1 fruit fly cellular context compared by ENCODE assay signal in the genomic region with DNA sequence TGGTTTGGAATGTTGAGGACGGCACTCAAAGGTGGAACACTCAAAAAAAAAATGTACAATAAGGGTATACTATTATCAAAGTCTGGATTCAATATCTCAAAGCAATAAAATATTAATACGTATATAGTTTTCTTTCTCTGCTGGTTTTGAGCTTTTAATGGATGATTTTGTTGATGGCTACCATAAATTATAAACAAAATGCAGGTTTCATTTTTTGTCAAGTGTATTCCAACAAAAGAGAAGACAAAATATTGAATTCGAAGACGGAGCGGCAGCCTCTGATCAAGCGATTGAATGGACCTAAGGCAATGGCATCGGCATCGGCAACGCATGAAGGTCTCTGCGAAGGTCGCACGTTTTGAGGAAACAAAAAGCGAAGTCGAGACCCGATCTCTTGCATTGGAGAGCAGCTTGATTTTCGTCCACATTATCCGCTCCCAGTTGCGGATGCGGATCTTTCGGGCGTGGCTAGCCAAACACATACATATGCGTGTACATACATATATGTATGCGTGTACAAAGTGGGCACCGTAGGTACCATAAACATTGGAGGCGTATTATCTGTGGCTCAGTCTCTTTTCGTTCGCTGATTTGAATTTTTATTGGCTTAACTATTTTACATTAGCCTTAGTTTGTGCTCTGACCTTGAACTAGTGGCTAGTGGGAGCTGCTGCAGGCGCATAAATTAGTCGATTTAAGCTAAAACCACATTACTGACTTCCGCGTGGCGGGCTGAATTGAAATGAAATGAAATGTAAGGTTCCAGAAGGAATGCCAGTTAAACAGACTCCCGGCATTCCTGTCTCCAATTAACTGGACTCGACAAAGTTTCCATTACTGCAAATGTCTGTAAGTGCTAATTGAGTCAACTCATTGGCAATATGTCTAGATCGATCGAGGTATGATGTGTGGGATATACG.
A peak's percentile ranks its signal among the peaks of the same experiment; 100 is the strongest.
TF ChIP-seq lines count a peak whose summit lies in the region.

No protein-coding gene starts in this region.

TF ChIP-seq in whole organism, embryonic, 481 proteins besides CTCF, POLR2A, EP300 and RAD21 (continued from another document):
- TF ChIP-seq pan (optimal IDR thresholded peaks at IDR 0.05; lab: Kevin White, UChicago) (no peak), pan (GFP tag; optimal IDR thresholded peaks at IDR 0.05 in 1 of 2, IDR thresholded peaks at IDR 0.05 in 1 of 2) (peak in 1 of 2 experiments; percentile 70), CG6854 (GFP tag; optimal IDR thresholded peaks at IDR 0.05; lab: Kevin White, UChicago) (no peak), otp (GFP tag; IDR thresholded peaks at IDR 0.05; lab: Robert Waterston, UW) (peak; percentile 32; the same call in 1 of the 3 replicates), wor (GFP tag; IDR thresholded peaks at IDR 0.05; lab: Robert Waterston, UW) (no peak)
TF ChIP-seq in whole organism, embryonic: peak in this region for 138.
